Worm (Caenorhabditis elegans) whole organism, L4/young adult: ENCODE results near the gene C09B8.8.

Source experiments
- W03F9.2 ChIP-seq: fragments of 150-350 bp; optimal IDR thresholded peaks from 2 replicates; lab custom pipeline; 2014; ENCODE audit warnings: missing biosample characterization, missing genetic modification characterization
- dao-5 ChIP-seq: sonication (generic microtip); optimal IDR thresholded peaks from 2 replicates; lab custom pipeline; 2016; ENCODE audit warnings: missing genotype, missing genetic modification characterization, moderate library complexity, missing compliant biosample characterization
- him-1 ChIP-seq: sonication (generic microtip); optimal IDR thresholded peaks from 2 replicates; lab custom pipeline; 2016; ENCODE audit warnings: missing genotype, missing genetic modification reagents, missing genetic modification characterization, missing compliant biosample characterization

DNA sequence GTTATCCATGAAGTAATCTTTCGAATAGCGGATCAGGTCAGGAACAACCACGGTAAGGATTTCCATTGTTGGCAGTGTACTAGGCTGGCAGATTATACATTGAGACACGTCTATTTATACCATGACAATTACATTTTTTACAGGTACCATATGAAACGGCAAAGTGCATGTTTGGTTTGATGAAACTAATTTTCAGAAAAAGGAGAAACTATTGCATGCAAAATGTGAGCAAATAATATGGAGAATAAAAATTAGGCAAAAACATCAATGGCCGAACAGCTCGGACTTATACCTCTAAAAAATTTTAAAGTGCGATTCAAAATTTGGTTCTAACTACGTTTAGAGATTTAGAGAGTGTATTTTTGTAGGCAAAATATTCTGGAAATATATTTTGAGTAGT is 22.5 kb upstream of the C09B8.8 start, which contains the start of gene F22F4.5:
- TF ChIP-seq W03F9.2 (tag; lab: Kevin White, UChicago) (no peak), him-1 (no peak), dao-5 (tag; lab: Kevin White, UChicago) (no peak)
